Worm (Caenorhabditis elegans) whole organism, L1 larva: ENCODE data around the gene ugt-45.
A peak's percentile ranks its signal among the peaks of the same experiment; 100 is the strongest.

Experiments used
- C16A3.4 ChIP-seq: fragments of 150-350 bp; optimal IDR thresholded peaks from 2 replicates; lab custom pipeline; 2014; ENCODE audit warnings: missing biosample characterization, missing genetic modification characterization
- C34B4.2 ChIP-seq: sonication (generic microtip); optimal IDR thresholded peaks from 2 replicates; lab custom pipeline; 2017; ENCODE audit warnings: mild to moderate bottlenecking, missing genetic modification characterization, missing compliant biosample characterization
- Y116A8C.19 ChIP-seq: sonication (generic microtip); optimal IDR thresholded peaks from 2 replicates; lab custom pipeline; 2016; ENCODE audit warnings: missing compliant biosample characterization, missing genetic modification characterization, borderline replicate concordance
- aha-1 ChIP-seq: fragments of 150-350 bp; optimal IDR thresholded peaks from 2 replicates; lab custom pipeline; 2014; ENCODE audit warnings: missing biosample characterization, missing genetic modification characterization
- ama-1 ChIP-seq: fragments of 150-350 bp; optimal IDR thresholded peaks from 2 replicates; lab custom pipeline; 2014
- blmp-1 ChIP-seq: fragments of 150-350 bp; optimal IDR thresholded peaks from 2 replicates; lab custom pipeline; 2014; ENCODE audit warnings: missing biosample characterization, missing genetic modification characterization
- ceh-8 ChIP-seq: fragments of 200-800 bp; sonication (Bioruptor generic); optimal IDR thresholded peaks from 2 replicates; lab custom pipeline; 2018; ENCODE audit warnings: mild to moderate bottlenecking, missing genetic modification characterization, moderate library complexity, missing compliant biosample characterization
- ceh-82 ChIP-seq, 3 experiments: fragments of 150-350 bp in 1 of 3; sonication (generic microtip) in 2 of 3; optimal IDR thresholded peaks; 2 replicates each; lab custom pipeline; 2014 to 2017; ENCODE audit warnings: missing biosample characterization in 3 of 3, missing genetic modification characterization in 3 of 3
- ceh-88 ChIP-seq: fragments of 200-800 bp; sonication (Bioruptor generic); IDR thresholded peaks from 2 replicates; pipeline ENCODE4 v1.3.6; 2022; ENCODE audit warnings: missing genetic modification characterization, missing compliant biosample characterization
- efl-1 ChIP-seq, 4 experiments: fragments of 150-350 bp; optimal IDR thresholded peaks in 3 of 4; peaks in 1 of 4; 1 replicate in 1 of 4; 2 replicates in 3 of 4; lab custom pipeline; 2014; ENCODE audit warnings: missing biosample characterization in 2 of 4, missing genetic modification characterization in 2 of 4, missing genetic modification reagents in 2 of 4
- fkh-8 ChIP-seq: sonication (generic microtip); optimal IDR thresholded peaks from 2 replicates; lab custom pipeline; 2016; ENCODE audit warnings: mild to moderate bottlenecking, missing genetic modification characterization, missing compliant biosample characterization
- hpl-2 ChIP-seq: fragments of 150-350 bp; optimal IDR thresholded peaks from 2 replicates; lab custom pipeline; 2014; ENCODE audit warnings: missing biosample characterization, missing genetic modification reagents, missing genetic modification characterization
- irx-1 ChIP-seq: sonication (generic microtip); optimal IDR thresholded peaks from 2 replicates; lab custom pipeline; 2016; ENCODE audit warnings: missing genetic modification characterization, missing compliant biosample characterization
- isw-1 ChIP-seq: fragments of 200-800 bp; sonication (Bioruptor generic); IDR thresholded peaks from 2 replicates; pipeline ENCODE4 v1.3.6; 2022; ENCODE audit warnings: missing genetic modification characterization, missing compliant biosample characterization
- jun-1 ChIP-seq: fragments of 150-350 bp; optimal IDR thresholded peaks from 2 replicates; lab custom pipeline; 2014; ENCODE audit warnings: missing biosample characterization, missing genetic modification reagents, missing genetic modification characterization
- lin-14 ChIP-seq: fragments of 200-800 bp; sonication (Bioruptor generic); optimal IDR thresholded peaks from 2 replicates; lab custom pipeline; 2018; ENCODE audit warnings: mild to moderate bottlenecking, missing genetic modification characterization, moderate library complexity, missing compliant biosample characterization
- lin-35 ChIP-seq, 2 experiments: fragments of 150-350 bp; optimal IDR thresholded peaks; 2 replicates each; lab custom pipeline; 2014; ENCODE audit warnings: missing biosample characterization in 2 of 2, missing genetic modification characterization in 2 of 2, missing genetic modification reagents in 2 of 2
- lir-3 ChIP-seq: sonication (generic microtip); optimal IDR thresholded peaks from 2 replicates; lab custom pipeline; 2016; ENCODE audit warnings: mild to moderate bottlenecking, missing genetic modification characterization, moderate library complexity, missing compliant biosample characterization; ENCODE audit not compliant: poor library complexity
- mdl-1 ChIP-seq, 2 experiments: fragments of 150-350 bp; optimal IDR thresholded peaks; 2 replicates each; lab custom pipeline; 2014 to 2017; ENCODE audit warnings: missing biosample characterization in 2 of 2, missing genetic modification characterization in 2 of 2, inconsistent platforms in 1 of 2
- nhr-20 ChIP-seq: sonication (generic microtip); optimal IDR thresholded peaks from 2 replicates; lab custom pipeline; 2016; ENCODE audit warnings: mild to moderate bottlenecking, missing genetic modification characterization, missing compliant biosample characterization
- nhr-28 ChIP-seq: fragments of 150-350 bp; optimal IDR thresholded peaks from 2 replicates; lab custom pipeline; 2014; ENCODE audit warnings: missing biosample characterization, missing genetic modification characterization
- nhr-85 ChIP-seq: sonication (generic microtip); peaks from one replicate; lab custom pipeline; 2016; ENCODE audit warnings: missing genetic modification characterization, inconsistent platforms, missing compliant biosample characterization
- pag-3 ChIP-seq: sonication (generic microtip); optimal IDR thresholded peaks from 2 replicates; lab custom pipeline; 2017; ENCODE audit warnings: missing genetic modification characterization, mild to moderate bottlenecking, missing compliant biosample characterization, antibody characterized with exemption, borderline replicate concordance; ENCODE audit not compliant: insufficient read depth
- pax-3 ChIP-seq: fragments of 200-800 bp; sonication (Bioruptor generic); optimal IDR thresholded peaks from 2 replicates; lab custom pipeline; 2018; ENCODE audit warnings: mild to moderate bottlenecking, missing genetic modification characterization, moderate library complexity, missing compliant biosample characterization
- snpc-4 ChIP-seq: fragments of 150-350 bp; optimal IDR thresholded peaks from 2 replicates; lab custom pipeline; 2014; ENCODE audit warnings: missing biosample characterization, missing genetic modification characterization
- unc-130 ChIP-seq: fragments of 150-350 bp; optimal IDR thresholded peaks from 2 replicates; lab custom pipeline; 2017; ENCODE audit warnings: missing biosample characterization, missing genetic modification characterization, inconsistent platforms
- xbp-1 ChIP-seq: sonication (generic microtip); optimal IDR thresholded peaks from 2 replicates; lab custom pipeline; 2016; ENCODE audit warnings: missing genetic modification characterization, missing compliant biosample characterization
- zag-1 ChIP-seq: fragments of 150-350 bp; optimal IDR thresholded peaks from 2 replicates; lab custom pipeline; 2014; ENCODE audit warnings: missing biosample characterization, missing genetic modification characterization
- ztf-4 ChIP-seq: fragments of 150-350 bp; optimal IDR thresholded peaks from 2 replicates; lab custom pipeline; 2014; ENCODE audit warnings: missing biosample characterization, missing genetic modification characterization

The ugt-45 gene

DNA sequence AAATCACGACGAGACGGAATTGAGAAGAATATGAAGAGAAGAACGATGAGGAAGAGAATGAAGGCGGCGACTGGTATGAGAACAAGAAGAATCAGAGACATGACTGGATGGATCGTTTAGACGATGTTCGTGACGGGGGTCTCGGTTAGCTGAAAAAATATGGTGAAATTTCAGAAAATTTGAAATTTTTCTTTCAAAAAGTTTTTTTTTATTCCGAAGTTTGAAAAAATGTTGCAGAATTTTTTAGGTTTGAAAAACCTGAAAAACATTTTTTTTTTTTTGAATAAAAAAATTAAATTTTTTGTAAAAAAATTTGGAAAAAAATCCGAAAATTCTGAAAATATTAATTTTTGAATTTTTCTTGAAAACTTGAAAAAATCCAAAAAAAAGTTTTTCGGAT, 31.8 kb downstream of the ugt-45 start, which contains the start of gene Y37E11AM.3:
TSS of gene Y37E11AM.3 (minus strand) at position 101 of the 400 bp plus-strand sequence.
- TF ChIP-seq ztf-4 = no peak
- TF ChIP-seq jun-1 (tag; lab: Kevin White, UChicago) = no peak
- no peak for TF ChIP-seq blmp-1 (tag; lab: Kevin White, UChicago)
- no peak for TF ChIP-seq xbp-1
- no peak for TF ChIP-seq pag-3

DNA sequence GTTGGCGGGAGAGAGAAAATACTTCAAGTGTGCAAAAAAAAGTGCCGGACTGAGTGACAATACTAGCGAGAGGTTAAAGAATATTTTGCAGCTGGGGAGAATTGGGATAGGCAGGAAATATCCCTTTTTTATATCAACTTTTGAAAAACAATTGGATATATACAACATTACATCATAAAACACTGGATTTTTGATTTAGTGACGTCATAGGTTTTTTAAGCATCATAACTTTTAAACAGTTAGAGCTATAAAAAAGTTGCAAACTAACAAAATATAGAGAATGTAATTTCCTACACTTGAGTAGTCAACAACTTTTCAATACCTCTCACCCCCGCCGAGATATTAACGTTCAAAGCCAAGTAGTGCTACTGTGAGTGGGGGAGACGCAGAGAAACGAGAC, 40.2 kb downstream of the ugt-45 start:
- TF ChIP-seq blmp-1 (tag; lab: Kevin White, UChicago) = no peak
- no peak for TF ChIP-seq aha-1 (tag; lab: Kevin White, UChicago)
- no peak for TF ChIP-seq C16A3.4 (tag; lab: Kevin White, UChicago)

DNA sequence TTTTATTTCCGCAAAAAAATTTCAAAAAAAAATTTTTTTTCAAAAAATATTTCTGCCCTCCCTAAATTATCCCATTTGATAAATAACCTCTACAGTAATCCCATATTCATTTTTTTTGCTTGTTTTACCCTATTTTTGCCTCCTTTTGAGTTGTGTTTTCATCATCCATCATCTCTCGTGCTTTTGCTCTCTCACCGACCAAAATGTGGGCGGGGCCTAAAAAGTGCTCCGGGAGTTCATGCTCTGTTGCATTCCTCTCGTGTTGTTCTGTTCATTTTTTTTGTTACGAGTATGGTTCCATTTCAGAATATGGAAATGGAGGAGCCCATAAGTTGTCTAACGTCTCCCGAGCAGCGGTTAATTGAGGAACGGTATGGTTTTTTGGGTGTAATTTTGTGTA, 41.7 kb downstream of the ugt-45 start, which contains the start of gene Y37E11AL.1:
TSS of gene Y37E11AL.1 (plus strand) at position 301 of the 400 bp plus-strand sequence.
- TF ChIP-seq aha-1 (tag; lab: Kevin White, UChicago) = no peak
- TF ChIP-seq fkh-8 (tag; lab: Kevin White, UChicago) = no peak
- no peak for TF ChIP-seq nhr-20 (tag; lab: Kevin White, UChicago)
- no peak for TF ChIP-seq irx-1 (tag; lab: Kevin White, UChicago)
- TF ChIP-seq isw-1 (GFP tag; lab: Robert Waterston, UW) = no peak
- TF ChIP-seq, all 84 proteins: peak for 0

DNA sequence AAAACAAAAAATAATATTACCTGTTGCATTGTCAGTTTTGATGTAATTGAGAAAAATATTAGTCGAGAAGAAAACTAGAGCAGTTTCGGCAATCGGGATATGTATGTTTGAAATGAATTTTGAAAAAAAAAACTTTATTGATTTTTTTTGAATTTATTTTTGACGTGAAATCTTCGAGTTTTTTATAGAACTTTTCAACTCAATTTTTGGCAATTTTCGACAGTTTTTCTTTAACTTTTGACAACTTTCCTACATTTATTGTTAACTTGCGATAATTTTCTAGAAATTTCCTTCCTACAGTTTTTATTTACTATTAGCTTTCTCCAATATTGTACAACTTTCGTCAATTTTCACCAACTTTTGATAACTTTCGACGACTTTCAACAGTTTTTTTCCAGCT, 49.0 kb downstream of the ugt-45 start, which contains the start of gene Y37E11AL.12:
TSS of gene Y37E11AL.12 (minus strand) at position 101 of the 400 bp plus-strand sequence.
- TF ChIP-seq pax-3 (tag; lab: Kevin White, UChicago) = no peak
- TF ChIP-seq C34B4.2 (tag; lab: Kevin White, UChicago) = no peak
- no peak for TF ChIP-seq pag-3
- TF ChIP-seq ceh-82 (tag; optimal IDR thresholded peaks at IDR 0.05; lab: Kevin White, UChicago) = no peak
- TF ChIP-seq ama-1 = no peak
- no peak for TF ChIP-seq ceh-88 (GFP tag; lab: Robert Waterston, UW)
- no peak for TF ChIP-seq efl-1 (optimal IDR thresholded peaks at IDR 0.05; lab: Kevin White, UChicago)
- TF ChIP-seq efl-1 (GFP tag; optimal IDR thresholded peaks at IDR 0.05 in 1 of 2; lab: Kevin White, UChicago) = peak in 1 of 2 experiments; percentile 6
- no peak for TF ChIP-seq lir-3 (tag; lab: Kevin White, UChicago)
- TF ChIP-seq unc-130 = no peak
- peak; percentile 52 for TF ChIP-seq nhr-85
- no peak for TF ChIP-seq zag-1 (tag; lab: Kevin White, UChicago)

DNA sequence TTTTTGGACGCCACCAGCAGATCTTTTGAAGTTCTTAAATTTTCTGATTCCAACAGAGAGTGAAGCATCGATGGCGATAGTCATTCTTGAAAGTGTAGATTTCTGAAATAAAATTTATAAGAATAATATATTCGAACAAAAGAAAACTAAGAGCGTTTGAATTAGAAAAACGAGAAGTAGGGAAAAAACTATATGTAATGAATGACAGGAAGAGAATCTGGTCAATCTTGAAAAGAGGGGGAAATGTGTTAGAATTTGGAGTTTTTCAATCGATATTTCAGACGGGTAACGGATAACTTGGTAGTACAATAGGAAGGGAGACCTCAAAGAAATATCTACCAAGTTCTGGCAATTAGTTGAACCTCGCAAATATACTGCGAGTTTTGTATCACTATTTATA, 50.3 kb downstream of the ugt-45 start, which contains the start of gene Y37E11AL.9:
TSS of gene Y37E11AL.9 (minus strand) at position 101 of the 400 bp plus-strand sequence.
- no peak for TF ChIP-seq jun-1 (tag; lab: Kevin White, UChicago)
- TF ChIP-seq mdl-1 (tag; optimal IDR thresholded peaks at IDR 0.05; lab: Kevin White, UChicago) = no peak
- no peak for TF ChIP-seq ama-1
- no peak for TF ChIP-seq lin-14 (GFP tag; lab: Kevin White, UChicago)
- no peak for TF ChIP-seq nhr-28
- TF ChIP-seq pag-3 = no peak
- TF ChIP-seq ceh-8 (GFP tag; lab: Kevin White, UChicago) = no peak
- no peak for TF ChIP-seq pax-3 (tag; lab: Kevin White, UChicago)
- TF ChIP-seq Y116A8C.19 (tag; lab: Kevin White, UChicago) = no peak
- no peak for TF ChIP-seq irx-1 (tag; lab: Kevin White, UChicago)
- no peak for TF ChIP-seq hpl-2
- no peak for TF ChIP-seq lin-35 (GFP tag; optimal IDR thresholded peaks at IDR 0.05; lab: Kevin White, UChicago)
- no peak for TF ChIP-seq snpc-4
